Fruit fly (Drosophila melanogaster) S2 (cell line): ENCODE data around the gene bab2.

Source experiments
- CG8478 ChIP-seq: fragments of >200 bp; optimal IDR thresholded peaks from 2 replicates; lab custom pipeline; 2018
- CTCF ChIP-seq, 2 experiments: fragments of >200 bp; optimal IDR thresholded peaks; 2 replicates each; lab custom pipeline; 2018

- TF ChIP-seq CG8478, result no peak
- TF ChIP-seq CTCF (optimal IDR thresholded peaks at IDR 0.05; lab: Kevin White, UChicago), result no peak
These were observed 86.0 kb downstream of the bab2 start for dm6 chr3L:1091006-1091559.
